Worm (Caenorhabditis elegans) whole organism, young adult: ENCODE data around the gene F01F1.2.

Source experiments
- C06A6.2 ChIP-seq: fragments of 200-800 bp; sonication (Bioruptor generic); conservative IDR thresholded peaks from 2 replicates; pipeline ENCODE4 v1.3.6; 2022; ENCODE audit warnings: missing genetic modification characterization, missing compliant biosample characterization
- F39B2.1 ChIP-seq: fragments of 200-800 bp; sonication (Bioruptor generic); IDR thresholded peaks from 2 replicates; pipeline ENCODE4 v1.3.6; 2022; ENCODE audit warnings: missing genetic modification reagents, missing genetic modification characterization, missing compliant biosample characterization
- Y79H2A.3 ChIP-seq: fragments of 200-800 bp; sonication (Bioruptor generic); conservative IDR thresholded peaks from 2 replicates; pipeline ENCODE4 v1.3.6; 2022; ENCODE audit warnings: missing genetic modification reagents, missing genetic modification characterization, missing compliant biosample characterization
- cebp-1 ChIP-seq, 2 experiments: fragments of 200-800 bp in 1 of 2; sonication (Bioruptor generic) in 1 of 2; sonication (generic microtip) in 1 of 2; IDR thresholded peaks in 1 of 2; optimal IDR thresholded peaks in 1 of 2; 2 replicates each; pipeline versions ENCODE4 v1.3.6 to Lab custom; 2017 to 2022; ENCODE audit warnings: missing compliant biosample characterization in 2 of 2, missing genetic modification characterization in 2 of 2, mild to moderate bottlenecking in 1 of 2, missing genetic modification reagents in 1 of 2, moderate library complexity in 1 of 2
- efl-1 ChIP-seq: fragments of 150-350 bp; optimal IDR thresholded peaks from 2 replicates; lab custom pipeline; 2014; ENCODE audit warnings: missing biosample characterization, missing genetic modification reagents, missing genetic modification characterization
- lin-35 ChIP-seq, 3 experiments: fragments of 150-350 bp in 2 of 3; sonication (generic microtip) in 1 of 3; optimal IDR thresholded peaks; 2 replicates each; lab custom pipeline; 2014 to 2018; ENCODE audit warnings: missing biosample characterization in 3 of 3, missing genetic modification characterization in 3 of 3, missing genetic modification reagents in 3 of 3
- lsl-1 ChIP-seq: fragments of 200-800 bp; sonication (Bioruptor generic); optimal IDR thresholded peaks from 2 replicates; lab custom pipeline; 2018; ENCODE audit warnings: mild to moderate bottlenecking, missing genetic modification characterization, moderate library complexity, missing compliant biosample characterization
- lsy-27 ChIP-seq: sonication (generic microtip); optimal IDR thresholded peaks from 2 replicates; lab custom pipeline; 2017; ENCODE audit warnings: missing genetic modification characterization, mild to moderate bottlenecking, missing compliant biosample characterization, antibody characterized with exemption, missing genotype, borderline replicate concordance; ENCODE audit not compliant: insufficient read depth
- pbrm-1 ChIP-seq: fragments of 200-800 bp; sonication (Bioruptor generic); IDR thresholded peaks from 2 replicates; pipeline ENCODE4 v1.3.6; 2022; ENCODE audit warnings: missing genetic modification reagents, missing genetic modification characterization, missing compliant biosample characterization
- sdz-38 ChIP-seq: sonication (generic microtip); optimal IDR thresholded peaks from 2 replicates; lab custom pipeline; 2016; ENCODE audit warnings: missing genotype, missing genetic modification characterization, missing compliant biosample characterization
- snpc-4 ChIP-seq, 5 experiments: fragments of 150-350 bp in 1 of 5; sonication (generic microtip) in 4 of 5; optimal IDR thresholded peaks; 2 replicates each; lab custom pipeline; 2014 to 2018; ENCODE audit warnings: missing genetic modification characterization in 5 of 5, missing biosample characterization in 3 of 5, antibody characterized with exemption in 2 of 5, mild to moderate bottlenecking in 2 of 5, missing compliant biosample characterization in 2 of 5, missing genotype in 2 of 5, moderate library complexity in 2 of 5, missing genetic modification reagents in 1 of 5
- unc-130 ChIP-seq: sonication (generic microtip); optimal IDR thresholded peaks from 2 replicates; lab custom pipeline; 2016; ENCODE audit warnings: missing genetic modification reagents, missing genetic modification characterization, missing compliant biosample characterization
- zfh-2 ChIP-seq: fragments of 200-800 bp; sonication (Bioruptor generic); conservative IDR thresholded peaks from 2 replicates; pipeline ENCODE4 v1.3.6; 2022; ENCODE audit warnings: missing genetic modification reagents, missing genetic modification characterization, missing compliant biosample characterization
- ztf-25 ChIP-seq: fragments of 200-800 bp; sonication (Bioruptor generic); IDR thresholded peaks from 2 replicates; pipeline ENCODE4 v1.3.6; 2022; ENCODE audit warnings: missing genetic modification reagents, missing genetic modification characterization, missing compliant biosample characterization

- no peak for TF ChIP-seq C06A6.2
- TF ChIP-seq sdz-38 (tag; lab: Kevin White, UChicago): no peak
- no peak for TF ChIP-seq Y79H2A.3 (GFP tag; lab: Robert Waterston, UW)
- TF ChIP-seq snpc-4 (GFP tag; optimal IDR thresholded peaks at IDR 0.05; lab: Kevin White, UChicago): no peak
- no peak for TF ChIP-seq snpc-4 (tag; optimal IDR thresholded peaks at IDR 0.05; lab: Kevin White, UChicago)
- no peak for TF ChIP-seq lsl-1 (GFP tag; lab: Kevin White, UChicago)
- TF ChIP-seq efl-1 (GFP tag; lab: Kevin White, UChicago): peak; percentile 30
- no peak for TF ChIP-seq lsy-27 (tag; lab: Kevin White, UChicago)
- no peak for TF ChIP-seq lin-35 (GFP tag; optimal IDR thresholded peaks at IDR 0.05; lab: Kevin White, UChicago)
- TF ChIP-seq pbrm-1 (GFP tag; lab: Robert Waterston, UW): no peak
- TF ChIP-seq ztf-25 (GFP tag; lab: Robert Waterston, UW): no peak
- TF ChIP-seq zfh-2 (GFP tag; lab: Robert Waterston, UW): no peak
- TF ChIP-seq cebp-1 (GFP tag; IDR thresholded peaks at IDR 0.05; lab: Robert Waterston, UW): no peak
- TF ChIP-seq cebp-1 (tag; optimal IDR thresholded peaks at IDR 0.05; lab: Kevin White, UChicago): no peak
- no peak for TF ChIP-seq unc-130 (GFP tag; lab: Kevin White, UChicago)
- no peak for TF ChIP-seq F39B2.1 (GFP tag; lab: Robert Waterston, UW)
Observed at ce11 chrIII:5897468-5897867, 19.1 kb downstream of the F01F1.2 start.
